2 fruit fly cellular contexts compared by ENCODE assay signal in the genomic region with DNA sequence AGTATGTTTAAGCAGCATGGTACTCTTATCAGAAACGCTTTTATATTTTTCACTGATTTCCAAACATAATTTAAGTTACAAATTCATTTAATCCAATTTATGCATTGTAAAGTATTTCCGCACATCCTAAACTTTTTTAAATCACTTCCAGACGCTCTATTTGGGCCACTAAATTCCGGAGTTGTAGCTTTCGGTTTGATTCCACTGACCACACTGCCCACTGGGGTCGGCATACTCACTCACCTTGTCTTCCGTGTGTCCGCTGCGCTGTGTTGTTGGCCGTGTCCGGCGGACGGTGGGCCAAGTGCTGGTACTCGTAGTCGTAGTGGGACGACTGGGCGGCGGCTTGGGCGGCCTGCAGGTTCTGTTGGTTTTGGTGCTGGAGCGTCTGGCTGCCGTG.
TF ChIP-seq lines count a peak whose summit lies in the region.

No protein-coding gene starts in this region.

- no peak for TF ChIP-seq CTCF in whole organism, embryonic (GFP tag; optimal IDR thresholded peaks at IDR 0.05; lab: Kevin White, UChicago)

TF ChIP-seq in Kc167, 6 proteins besides CTCF, POLR2A, EP300 and RAD21:
- TF ChIP-seq ttk (optimal IDR thresholded peaks at IDR 0.05; lab: Kevin White, UChicago) (peak; percentile 94), psq (optimal IDR thresholded peaks at IDR 0.05; lab: Kevin White, UChicago) (no peak)

TF ChIP-seq in whole organism, embryonic, 481 proteins besides CTCF, POLR2A, EP300 and RAD21:
- TF ChIP-seq CoRest (tag; optimal IDR thresholded peaks at IDR 0.05; lab: Kevin White, UChicago), result no peak
- TF ChIP-seq HmgD (GFP tag; optimal IDR thresholded peaks at IDR 0.05; lab: Kevin White, UChicago), result no peak
- TF ChIP-seq z (GFP tag; IDR thresholded peaks at IDR 0.05; lab: Robert Waterston, UW), result 0 out of 3 replicates have a peak, but pooled peaks have one; percentile 33
- TF ChIP-seq pita (GFP tag; optimal IDR thresholded peaks at IDR 0.05; lab: Kevin White, UChicago), result no peak
- no peak for TF ChIP-seq CG12219 (GFP tag; optimal IDR thresholded peaks at IDR 0.05; lab: Kevin White, UChicago)
- TF ChIP-seq CG11504 (tag; optimal IDR thresholded peaks at IDR 0.05; lab: Kevin White, UChicago), result no peak
- TF ChIP-seq schlank (tag; optimal IDR thresholded peaks at IDR 0.05; lab: Kevin White, UChicago), result no peak
- no peak for TF ChIP-seq CG10147 (GFP tag; optimal IDR thresholded peaks at IDR 0.05; lab: Kevin White, UChicago)
